Worm (Caenorhabditis elegans) whole organism, L2 larva: Measurements from ENCODE around the gene ZK938.10.

Source experiments
- ama-1 ChIP-seq: fragments of 150-350 bp; optimal IDR thresholded peaks from 2 replicates; lab custom pipeline; 2018; ENCODE audit warnings: inconsistent platforms
- lsy-2 ChIP-seq, 2 experiments: fragments of 150-350 bp in 1 of 2; sonication (generic microtip) in 1 of 2; optimal IDR thresholded peaks; 2 replicates each; lab custom pipeline; 2014 to 2017; ENCODE audit warnings: missing biosample characterization in 2 of 2, missing genetic modification characterization in 2 of 2
- skn-1 ChIP-seq: sonication (generic microtip); optimal IDR thresholded peaks from 2 replicates; lab custom pipeline; 2017; ENCODE audit warnings: missing biosample characterization, missing genetic modification characterization

DNA sequence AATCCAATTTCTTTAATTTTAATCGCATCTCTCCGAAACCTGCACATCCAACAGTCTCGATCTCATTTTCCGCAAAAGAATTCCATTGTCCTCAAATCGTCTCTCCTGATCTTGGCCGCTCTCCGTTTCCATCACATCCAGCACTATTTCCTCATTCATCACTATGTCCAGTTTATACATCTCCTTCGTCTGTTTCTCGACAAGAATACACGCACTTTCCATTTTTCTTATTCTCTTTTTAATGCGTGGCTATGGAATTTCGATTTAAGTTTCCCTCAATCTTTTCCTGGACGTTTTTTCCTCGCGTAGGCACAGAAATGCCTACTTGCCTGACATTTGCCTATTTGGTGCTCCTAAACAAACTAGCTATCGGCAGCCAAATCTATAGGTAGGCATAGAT, 29.0 kb upstream of the ZK938.10 start:
- TF ChIP-seq skn-1 (tag; lab: Kevin White, UChicago) = no peak
- TF ChIP-seq lsy-2 (tag; optimal IDR thresholded peaks at IDR 0.05; lab: Kevin White, UChicago) = no peak
- no peak for TF ChIP-seq ama-1 (lab: Kevin White, UChicago)
